Worm (Caenorhabditis elegans) whole organism, mixed stage, embryonic: Measurements from ENCODE around the gene gar-2.

Experiments
- M03D4.4 ChIP-seq: sonication (generic microtip); optimal IDR thresholded peaks from 2 replicates; lab custom pipeline; 2017; ENCODE audit warnings: mild to moderate bottlenecking, missing genetic modification characterization, missing compliant biosample characterization
- flh-1 ChIP-seq: fragments of 200-800 bp; sonication (Bioruptor generic); optimal IDR thresholded peaks from 2 replicates; lab custom pipeline; 2018; ENCODE audit warnings: mild to moderate bottlenecking, missing genetic modification characterization, moderate library complexity, missing compliant biosample characterization

DNA sequence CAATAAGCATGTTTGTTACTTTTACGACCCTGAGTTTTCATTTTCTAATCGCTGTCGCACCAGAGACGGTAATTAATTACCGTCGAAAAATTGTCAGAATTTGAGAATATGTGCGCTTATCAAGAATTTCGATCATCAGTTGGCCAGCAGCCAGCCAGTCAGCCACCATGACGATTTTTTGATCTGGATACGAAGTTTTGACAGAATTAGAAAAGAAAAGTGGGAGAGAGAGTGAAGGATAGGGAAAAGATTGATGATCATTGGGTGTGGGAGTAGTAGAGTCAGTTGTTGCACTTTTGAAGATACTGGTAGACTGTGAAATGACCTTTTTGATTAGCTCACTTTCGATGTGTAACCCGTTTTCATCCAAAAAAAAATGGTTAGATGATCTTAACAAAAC lies 55.2 kb downstream of the gar-2 start:
- no peak for TF ChIP-seq flh-1 (GFP tag; lab: Kevin White, UChicago)
- no peak for TF ChIP-seq M03D4.4 (tag; lab: Kevin White, UChicago)
